Worm (Caenorhabditis elegans) whole organism, L1 larva: Measurements from ENCODE around the gene gst-38.
"Not testable (repeated sequence)": the region's sequence is repeated elsewhere in the genome, so short reads cannot be mapped to it uniquely, and the experiment has no call there.

Experiments
- C04F5.9 ChIP-seq: sonication (generic microtip); optimal IDR thresholded peaks from 2 replicates; lab custom pipeline; 2016; ENCODE audit warnings: missing genetic modification characterization, missing compliant biosample characterization
- C34B4.2 ChIP-seq: sonication (generic microtip); optimal IDR thresholded peaks from 2 replicates; lab custom pipeline; 2017; ENCODE audit warnings: mild to moderate bottlenecking, missing genetic modification characterization, missing compliant biosample characterization
- ceh-8 ChIP-seq: fragments of 200-800 bp; sonication (Bioruptor generic); optimal IDR thresholded peaks from 2 replicates; lab custom pipeline; 2018; ENCODE audit warnings: mild to moderate bottlenecking, missing genetic modification characterization, moderate library complexity, missing compliant biosample characterization
- ceh-88 ChIP-seq: fragments of 200-800 bp; sonication (Bioruptor generic); IDR thresholded peaks from 2 replicates; pipeline ENCODE4 v1.3.6; 2022; ENCODE audit warnings: missing genetic modification characterization, missing compliant biosample characterization
- efl-1 ChIP-seq, 4 experiments: fragments of 150-350 bp; optimal IDR thresholded peaks in 3 of 4; peaks in 1 of 4; 1 replicate in 1 of 4; 2 replicates in 3 of 4; lab custom pipeline; 2014; ENCODE audit warnings: missing biosample characterization in 2 of 4, missing genetic modification characterization in 2 of 4, missing genetic modification reagents in 2 of 4
- efl-3 ChIP-seq: fragments of 200-800 bp; sonication (Bioruptor generic); optimal IDR thresholded peaks from 2 replicates; lab custom pipeline; 2018; ENCODE audit warnings: mild to moderate bottlenecking, missing genetic modification characterization, missing compliant biosample characterization
- elt-2 ChIP-seq: sonication (generic microtip); optimal IDR thresholded peaks from 2 replicates; lab custom pipeline; 2016; ENCODE audit warnings: missing genetic modification characterization, mild to moderate bottlenecking, inconsistent platforms, missing compliant biosample characterization, missing genetic modification reagents
- elt-3 ChIP-seq, 6 experiments: fragments of 150-350 bp in 1 of 6; sonication (generic microtip); optimal IDR thresholded peaks; 2 replicates each; lab custom pipeline; 2017 to 2018; ENCODE audit warnings: missing biosample characterization in 6 of 6, missing genetic modification characterization in 6 of 6, inconsistent platforms in 1 of 6
- fkh-10 ChIP-seq: sonication (generic microtip); optimal IDR thresholded peaks from 2 replicates; lab custom pipeline; 2017; ENCODE audit warnings: missing biosample characterization, missing genetic modification reagents, missing genetic modification characterization
- hpl-2 ChIP-seq: fragments of 150-350 bp; optimal IDR thresholded peaks from 2 replicates; lab custom pipeline; 2014; ENCODE audit warnings: missing biosample characterization, missing genetic modification reagents, missing genetic modification characterization
- lin-13 ChIP-seq: fragments of 150-350 bp; optimal IDR thresholded peaks from 2 replicates; lab custom pipeline; 2014; ENCODE audit warnings: missing biosample characterization, missing genetic modification reagents, missing genetic modification characterization
- lin-14 ChIP-seq: fragments of 200-800 bp; sonication (Bioruptor generic); optimal IDR thresholded peaks from 2 replicates; lab custom pipeline; 2018; ENCODE audit warnings: mild to moderate bottlenecking, missing genetic modification characterization, moderate library complexity, missing compliant biosample characterization
- lin-15B ChIP-seq: fragments of 150-350 bp; sonication (generic microtip); optimal IDR thresholded peaks from 3 replicates; lab custom pipeline; 2014; ENCODE audit warnings: missing biosample characterization, missing genetic modification characterization
- lin-35 ChIP-seq, 2 experiments: fragments of 150-350 bp; optimal IDR thresholded peaks; 2 replicates each; lab custom pipeline; 2014; ENCODE audit warnings: missing biosample characterization in 2 of 2, missing genetic modification characterization in 2 of 2, missing genetic modification reagents in 2 of 2
- lir-3 ChIP-seq: sonication (generic microtip); optimal IDR thresholded peaks from 2 replicates; lab custom pipeline; 2016; ENCODE audit warnings: mild to moderate bottlenecking, missing genetic modification characterization, moderate library complexity, missing compliant biosample characterization; ENCODE audit not compliant: poor library complexity
- lsy-2 ChIP-seq, 2 experiments: fragments of 150-350 bp; optimal IDR thresholded peaks; 2 replicates each; lab custom pipeline; 2014; ENCODE audit warnings: missing biosample characterization in 2 of 2, missing genetic modification characterization in 2 of 2
- nhr-11 ChIP-seq: fragments of 150-350 bp; optimal IDR thresholded peaks from 2 replicates; lab custom pipeline; 2014; ENCODE audit warnings: missing biosample characterization, missing genetic modification characterization
- nhr-19 ChIP-seq: fragments of 200-800 bp; sonication (Bioruptor generic); conservative IDR thresholded peaks from 2 replicates; pipeline ENCODE4 v1.3.6; 2022; ENCODE audit warnings: missing genetic modification characterization, missing compliant biosample characterization
- nhr-71 ChIP-seq: sonication (generic microtip); optimal IDR thresholded peaks from 2 replicates; lab custom pipeline; 2016; ENCODE audit warnings: mild to moderate bottlenecking, missing genetic modification characterization, moderate library complexity, missing compliant biosample characterization
- nhr-85 ChIP-seq: sonication (generic microtip); peaks from one replicate; lab custom pipeline; 2016; ENCODE audit warnings: missing genetic modification characterization, inconsistent platforms, missing compliant biosample characterization
- sox-4 ChIP-seq: sonication (generic microtip); optimal IDR thresholded peaks from 2 replicates; lab custom pipeline; 2016; ENCODE audit warnings: missing genetic modification characterization, missing compliant biosample characterization
- swsn-7 ChIP-seq: sonication (generic microtip); optimal IDR thresholded peaks from 2 replicates; lab custom pipeline; 2016; ENCODE audit warnings: missing genetic modification characterization, missing compliant biosample characterization
- unc-62 ChIP-seq: fragments of 150-350 bp; optimal IDR thresholded peaks from 2 replicates; lab custom pipeline; 2014; ENCODE audit warnings: missing biosample characterization, missing genetic modification reagents, missing genetic modification characterization
- unc-86 ChIP-seq: sonication (generic microtip); optimal IDR thresholded peaks from 2 replicates; lab custom pipeline; 2016; ENCODE audit warnings: missing genetic modification characterization, missing compliant biosample characterization
- vab-15 ChIP-seq: sonication (generic microtip); optimal IDR thresholded peaks from 2 replicates; lab custom pipeline; 2017; ENCODE audit warnings: missing genotype, mild to moderate bottlenecking, missing genetic modification characterization, missing compliant biosample characterization
- zag-1 ChIP-seq: fragments of 150-350 bp; optimal IDR thresholded peaks from 2 replicates; lab custom pipeline; 2014; ENCODE audit warnings: missing biosample characterization, missing genetic modification characterization

The gst-38 gene

DNA sequence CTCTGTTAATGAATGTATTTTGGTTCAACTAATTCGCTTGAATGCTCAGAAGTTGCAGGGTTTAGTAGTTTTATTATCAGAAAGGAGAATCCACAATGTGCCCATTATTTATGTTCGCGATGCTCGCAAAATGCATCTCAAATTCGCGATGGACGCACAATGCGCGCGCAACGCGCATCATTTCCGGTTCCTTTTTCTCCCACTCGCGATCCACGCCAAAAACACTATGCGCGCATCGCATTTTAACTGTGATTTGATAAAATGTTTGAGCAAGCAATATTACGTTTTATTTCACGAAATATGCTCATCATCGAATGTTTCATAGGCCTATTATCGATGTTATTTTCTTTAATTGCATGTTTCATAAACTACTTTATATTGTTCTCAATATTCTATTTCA is 14.0 kb upstream of the gst-38 start, which contains the start of gene srbc-77:
srbc-77 (plus strand) TSS at position 301 of the 400 bp plus-strand sequence.
- TF ChIP-seq C34B4.2; efl-3; lsy-2 (tag; optimal IDR thresholded peaks at IDR 0.05; lab: Kevin White, UChicago): not testable (repeated sequence)

ce11 chrV:15928325-15928724 is 12.5 kb upstream of the gst-38 start, which contains the start of gene pzf-1:
Gene pzf-1 (minus strand): TSS chrV:15928425.
- no peak for TF ChIP-seq elt-3 (tag; optimal IDR thresholded peaks at IDR 0.05; lab: Kevin White, UChicago)
- no peak for TF ChIP-seq fkh-10
- no peak for TF ChIP-seq nhr-11
- no peak for TF ChIP-seq nhr-85 (tag; lab: Kevin White, UChicago)
- TF ChIP-seq zag-1 = no peak
- no peak for TF ChIP-seq hpl-2 (GFP tag; lab: Kevin White, UChicago)
- no peak for TF ChIP-seq C04F5.9 (tag; lab: Kevin White, UChicago)
- no peak for TF ChIP-seq swsn-7 (tag; lab: Kevin White, UChicago)
- no peak for TF ChIP-seq nhr-19 (GFP tag; lab: Robert Waterston, UW)
- TF ChIP-seq ceh-88 = no peak
- TF ChIP-seq lin-13 = no peak
- TF ChIP-seq sox-4 = no peak
- no peak for TF ChIP-seq lin-35 (GFP tag; optimal IDR thresholded peaks at IDR 0.05; lab: Kevin White, UChicago)

DNA sequence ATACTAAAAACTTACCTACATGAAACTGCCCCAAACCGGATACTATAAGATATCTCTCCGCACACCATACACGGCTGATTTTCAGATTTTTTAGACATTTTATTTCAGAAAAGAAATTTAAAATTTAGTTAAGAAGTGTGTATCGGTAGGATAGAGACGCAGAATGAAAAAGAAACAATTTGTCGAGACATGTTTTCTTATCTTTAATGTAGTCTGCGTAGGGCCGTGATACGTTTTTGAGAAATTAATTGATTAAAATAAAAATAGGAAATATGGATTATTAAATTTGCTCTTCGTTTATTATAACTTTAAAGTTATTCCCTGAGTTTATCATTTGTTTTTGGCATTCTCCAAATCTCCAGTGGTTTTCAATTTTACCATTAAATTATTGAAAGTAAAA is 8.4 kb upstream of the gst-38 start, which contains the start of gene nhr-108:
nhr-108 (minus strand) TSS at position 166 of the 400 bp plus-strand sequence.
- TF ChIP-seq elt-2 (peak; percentile 22), efl-1 (optimal IDR thresholded peaks at IDR 0.05; lab: Kevin White, UChicago) (no peak), efl-1 (GFP tag; optimal IDR thresholded peaks at IDR 0.05 in 1 of 2; lab: Kevin White, UChicago) (peak in 1 of 2 experiments; percentile 85), ceh-8 (GFP tag; lab: Kevin White, UChicago) (no peak)

DNA sequence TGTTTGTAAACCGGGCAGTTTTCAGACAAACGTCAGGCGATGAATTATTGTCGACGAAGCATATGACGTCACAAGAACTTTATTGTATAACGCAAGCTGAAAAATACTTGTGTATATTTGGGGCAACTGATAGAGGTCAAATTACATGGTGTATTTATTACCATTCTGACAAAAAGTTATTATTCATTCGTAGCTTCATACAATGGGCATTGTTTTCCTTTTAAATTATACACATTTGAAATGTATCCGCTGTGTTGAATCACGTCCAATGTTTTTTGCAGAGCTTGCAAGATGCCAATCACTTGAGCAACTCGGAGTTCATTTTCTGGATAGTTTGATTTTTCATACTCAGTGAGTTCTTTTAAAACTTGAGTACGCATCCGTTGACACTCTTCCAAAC is 7.1 kb upstream of the gst-38 start, which contains the start of gene F35E8.13:
F35E8.13 (plus strand) TSS at position 301 of the 400 bp plus-strand sequence.
- TF ChIP-seq nhr-71 (tag; lab: Kevin White, UChicago) = no peak

DNA sequence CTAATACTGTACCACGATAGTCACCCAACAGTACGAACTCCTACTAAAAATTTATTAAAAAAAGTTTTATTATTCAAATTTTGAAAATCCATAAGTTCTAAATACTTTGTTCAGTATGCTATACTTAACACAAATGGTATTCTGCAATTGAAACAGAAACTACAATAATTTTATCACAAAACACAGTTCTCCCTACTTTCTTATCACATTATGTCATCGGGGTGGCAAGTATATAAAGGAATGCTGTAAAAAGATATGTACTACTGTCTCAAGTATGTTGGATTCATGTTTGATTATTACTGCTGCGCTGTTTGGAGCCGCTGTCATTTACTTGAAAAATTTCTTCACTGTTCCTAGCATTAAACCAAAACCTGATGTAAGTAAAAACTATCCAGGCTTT is 5.2 kb upstream of the gst-38 start, which contains the start of gene cdr-1:
cdr-1 (plus strand) TSS at position 208 of the 400 bp plus-strand sequence.
- TF ChIP-seq unc-62 (GFP tag; lab: Kevin White, UChicago) (no peak), elt-3 (tag; optimal IDR thresholded peaks at IDR 0.05; lab: Kevin White, UChicago) (peak in 1 of 6 experiments; percentile 11)

- TF ChIP-seq vab-15 (tag; lab: Kevin White, UChicago) (no peak), nhr-71 (tag; lab: Kevin White, UChicago) (no peak), elt-2 (no peak), lin-14 (GFP tag; lab: Kevin White, UChicago) (no peak), unc-62 (GFP tag; lab: Kevin White, UChicago) (no peak), lir-3 (tag; lab: Kevin White, UChicago) (no peak)
- TF ChIP-seq, all 84 proteins: peak for 0
Observed at ce11 chrV:15920273-15920672, 4.4 kb upstream of the gst-38 start, which contains the start of gene F35E8.10. Gene F35E8.10 (minus strand): TSS chrV:15920373.

ce11 chrV:15917458-15917857 is 1.6 kb upstream of the gst-38 start, which contains the start of gene F35E8.9:
Gene F35E8.9 (minus strand): TSS chrV:15917558.
- no peak for TF ChIP-seq unc-86

ce11 chrV:15915307-15915706 is 563 bp downstream of the gst-38 start:
- no peak for TF ChIP-seq nhr-19 (GFP tag; lab: Robert Waterston, UW)
- TF ChIP-seq efl-3 = no peak
- TF ChIP-seq lin-15B = no peak
- no peak for TF ChIP-seq unc-86
